Worm (Caenorhabditis elegans): ENCODE results near the gene srz-37.

- TF ChIP-seq pha-4 (GFP tag; IDR thresholded peaks at IDR 0.05), result no peak
- no peak for TF ChIP-seq pha-4 (tag; optimal IDR thresholded peaks at IDR 0.05)
- no peak for TF ChIP-seq lin-39 (tag; optimal IDR thresholded peaks at IDR 0.05)
- TF ChIP-seq mdl-1 (tag; optimal IDR thresholded peaks at IDR 0.05), result no peak
- TF ChIP-seq spr-1 (tag; optimal IDR thresholded peaks at IDR 0.05), result no peak
- TF ChIP-seq snpc-4 (tag; optimal IDR thresholded peaks at IDR 0.05), result no peak
- no peak for TF ChIP-seq skn-1 (tag; optimal IDR thresholded peaks at IDR 0.05)
- no peak for TF ChIP-seq unc-62 (GFP tag; optimal IDR thresholded peaks at IDR 0.05 in 1 of 2)
- TF ChIP-seq unc-62 (tag; optimal IDR thresholded peaks at IDR 0.05), result no peak
- no peak for TF ChIP-seq ceh-82 (tag; optimal IDR thresholded peaks at IDR 0.05)
- TF ChIP-seq dmd-8 (GFP tag; IDR thresholded peaks at IDR 0.05), result no peak
- TF ChIP-seq fos-1 (tag; optimal IDR thresholded peaks at IDR 0.05), result no peak
These were observed 18.4 kb downstream of the srz-37 start, which contains the start of gene F58E2.4 for ce11 chrIV:3463254-3463653.
